Worm (Caenorhabditis elegans) whole organism, mixed stage, embryonic: ENCODE data around the gene sru-22.

Experiments used
- bed-3 ChIP-seq: fragments of 200-800 bp; sonication (Bioruptor generic); optimal IDR thresholded peaks from 3 replicates; lab custom pipeline; 2018; ENCODE audit warnings: mild to moderate bottlenecking, missing genetic modification characterization, moderate library complexity, missing compliant biosample characterization
- blmp-1 ChIP-seq: fragments of 150-350 bp; optimal IDR thresholded peaks from 2 replicates; lab custom pipeline; 2014; ENCODE audit warnings: missing biosample characterization, missing genetic modification characterization
- ceh-43 ChIP-seq: fragments of 200-800 bp; sonication (Bioruptor generic); optimal IDR thresholded peaks from 2 replicates; lab custom pipeline; 2018; ENCODE audit warnings: mild to moderate bottlenecking, missing genetic modification characterization, moderate library complexity, missing compliant biosample characterization
- elt-3 ChIP-seq: fragments of 150-350 bp; optimal IDR thresholded peaks from 2 replicates; lab custom pipeline; 2014; ENCODE audit warnings: missing biosample characterization, missing genetic modification characterization
- flh-1 ChIP-seq: fragments of 200-800 bp; sonication (Bioruptor generic); optimal IDR thresholded peaks from 2 replicates; lab custom pipeline; 2018; ENCODE audit warnings: mild to moderate bottlenecking, missing genetic modification characterization, moderate library complexity, missing compliant biosample characterization
- lin-13 ChIP-seq: fragments of 150-350 bp; optimal IDR thresholded peaks from 2 replicates; lab custom pipeline; 2014; ENCODE audit warnings: missing biosample characterization, missing genetic modification characterization
- nhr-12 ChIP-seq: fragments of 150-350 bp; optimal IDR thresholded peaks from 2 replicates; lab custom pipeline; 2014; ENCODE audit warnings: missing biosample characterization, missing genetic modification characterization
- nhr-2 ChIP-seq: fragments of 150-350 bp; optimal IDR thresholded peaks from 2 replicates; lab custom pipeline; 2014; ENCODE audit warnings: missing biosample characterization, missing genetic modification characterization
- nhr-237 ChIP-seq: fragments of 150-350 bp; optimal IDR thresholded peaks from 2 replicates; lab custom pipeline; 2014; ENCODE audit warnings: missing biosample characterization, missing genetic modification characterization
- nhr-28 ChIP-seq: fragments of 150-350 bp; optimal IDR thresholded peaks from 2 replicates; lab custom pipeline; 2014; ENCODE audit warnings: missing biosample characterization, missing genetic modification characterization
- snpc-4 ChIP-seq: fragments of 150-350 bp; optimal IDR thresholded peaks from 2 replicates; lab custom pipeline; 2014; ENCODE audit warnings: missing biosample characterization, missing genetic modification characterization
- tbx-8 ChIP-seq: fragments of 200-800 bp; sonication (Bioruptor generic); optimal IDR thresholded peaks from 2 replicates; lab custom pipeline; 2018; ENCODE audit warnings: mild to moderate bottlenecking, missing genetic modification characterization, moderate library complexity, missing compliant biosample characterization
- unc-62 ChIP-seq: fragments of 150-350 bp; optimal IDR thresholded peaks from 2 replicates; lab custom pipeline; 2014; ENCODE audit warnings: missing biosample characterization, missing genetic modification reagents, missing genetic modification characterization

- no peak for TF ChIP-seq elt-3 (tag; lab: Kevin White, UChicago)
- TF ChIP-seq nhr-12 (tag; lab: Kevin White, UChicago) = no peak
- TF ChIP-seq tbx-8 = no peak
- TF ChIP-seq unc-62 = no peak
- TF ChIP-seq bed-3 (GFP tag; lab: Kevin White, UChicago) = no peak
- TF ChIP-seq flh-1 (GFP tag; lab: Kevin White, UChicago) = no peak
- no peak for TF ChIP-seq nhr-28 (tag; lab: Kevin White, UChicago)
- no peak for TF ChIP-seq snpc-4 (tag; lab: Kevin White, UChicago)
- TF ChIP-seq blmp-1 = no peak
- no peak for TF ChIP-seq nhr-237 (tag; lab: Kevin White, UChicago)
- TF ChIP-seq lin-13 = no peak
- TF ChIP-seq ceh-43 (GFP tag; lab: Kevin White, UChicago) = no peak
- no peak for TF ChIP-seq nhr-2 (tag; lab: Kevin White, UChicago)
Observed at ce11 chrV:15924307-15924706, 50.4 kb downstream of the sru-22 start, which contains the start of gene nhr-108.
